Fruit fly (Drosophila melanogaster) whole organism, adult: Measurements from ENCODE around the gene TwdlX.

ENCODE experiments used
- CG11617 ChIP-seq: fragments of 200-800 bp; sonication (Bioruptor generic); optimal IDR thresholded peaks from 2 replicates; lab custom pipeline; 2017; ENCODE audit warnings: mild to moderate bottlenecking, missing biosample characterization, missing genetic modification reagents, missing genetic modification characterization
- CG12768 ChIP-seq: fragments of 200-800 bp; sonication (Bioruptor generic); optimal IDR thresholded peaks from 2 replicates; lab custom pipeline; 2017; ENCODE audit warnings: missing biosample characterization, missing genetic modification characterization, mild to moderate bottlenecking, moderate library complexity, missing genetic modification reagents
- CG14711 ChIP-seq: fragments of 200-800 bp; sonication (Bioruptor generic); optimal IDR thresholded peaks from 2 replicates; lab custom pipeline; 2018; ENCODE audit warnings: missing biosample characterization, mild to moderate bottlenecking, missing genetic modification characterization, moderate library complexity
- CG1620 ChIP-seq: fragments of 200-800 bp; sonication (Bioruptor generic); optimal IDR thresholded peaks from 2 replicates; lab custom pipeline; 2016; ENCODE audit warnings: missing biosample characterization, missing genetic modification characterization
- CG33017 ChIP-seq: fragments of 200-800 bp; sonication (Bioruptor generic); optimal IDR thresholded peaks from 2 replicates; lab custom pipeline; 2018; ENCODE audit warnings: missing biosample characterization, mild to moderate bottlenecking, missing genetic modification characterization, moderate library complexity
- CG5204 ChIP-seq: fragments of 200-800 bp; sonication (Bioruptor generic); optimal IDR thresholded peaks from 2 replicates; lab custom pipeline; 2016; ENCODE audit warnings: missing biosample characterization, missing genetic modification characterization
- CG7045 ChIP-seq: fragments of 200-800 bp; sonication (Bioruptor generic); optimal IDR thresholded peaks from 2 replicates; lab custom pipeline; 2017; ENCODE audit warnings: missing biosample characterization, mild to moderate bottlenecking, missing genetic modification characterization
- CG7101 ChIP-seq: fragments of 200-800 bp; sonication (Bioruptor generic); optimal IDR thresholded peaks from 2 replicates; lab custom pipeline; 2018; ENCODE audit warnings: missing biosample characterization, mild to moderate bottlenecking, missing genetic modification characterization, moderate library complexity
- Clk ChIP-seq: fragments of 200-800 bp; sonication (Bioruptor generic); optimal IDR thresholded peaks from 2 replicates; lab custom pipeline; 2017; ENCODE audit warnings: missing biosample characterization, missing genetic modification characterization
- Crg-1 ChIP-seq: fragments of 200-800 bp; sonication (Bioruptor generic); optimal IDR thresholded peaks from 2 replicates; lab custom pipeline; 2016; ENCODE audit warnings: missing biosample characterization, missing genetic modification characterization
- Hr96 ChIP-seq: fragments of 200-800 bp; sonication (Bioruptor generic); optimal IDR thresholded peaks from 2 replicates; lab custom pipeline; 2016; ENCODE audit warnings: missing biosample characterization, missing genetic modification characterization
- Mnt ChIP-seq: fragments of 200-800 bp; sonication (Bioruptor generic); optimal IDR thresholded peaks from 2 replicates; lab custom pipeline; 2016; ENCODE audit warnings: missing biosample characterization, mild to moderate bottlenecking, missing genetic modification characterization
- bab1 ChIP-seq: fragments of 200-800 bp; sonication (Bioruptor generic); optimal IDR thresholded peaks from 3 replicates; lab custom pipeline; 2019; ENCODE audit warnings: missing biosample characterization, mild to moderate bottlenecking, missing genetic modification characterization, moderate library complexity
- cic ChIP-seq: fragments of 200-800 bp; sonication (Bioruptor generic); optimal IDR thresholded peaks from 2 replicates; lab custom pipeline; 2017; ENCODE audit warnings: missing biosample characterization, mild to moderate bottlenecking, missing genetic modification characterization, moderate library complexity
- cnc ChIP-seq, 2 experiments: fragments of >200 bp; optimal IDR thresholded peaks; 2 replicates each; lab custom pipeline; 2017
- kay ChIP-seq: fragments of 200-800 bp; sonication (Bioruptor generic); peaks from one replicate; lab custom pipeline; 2016; ENCODE audit warnings: missing biosample characterization, missing genetic modification characterization, borderline replicate concordance
- ovo ChIP-seq: fragments of 200-800 bp; sonication (Bioruptor generic); optimal IDR thresholded peaks from 2 replicates; lab custom pipeline; 2016; ENCODE audit warnings: missing biosample characterization, missing genetic modification characterization
- pad ChIP-seq: fragments of 200-800 bp; sonication (Bioruptor generic); optimal IDR thresholded peaks from 3 replicates; lab custom pipeline; 2017; ENCODE audit warnings: missing biosample characterization, missing genetic modification characterization, mild to moderate bottlenecking, moderate library complexity, missing genetic modification reagents
- tj ChIP-seq: fragments of 200-800 bp; sonication (Bioruptor generic); optimal IDR thresholded peaks from 3 replicates; lab custom pipeline; 2017; ENCODE audit warnings: missing biosample characterization, mild to moderate bottlenecking, missing genetic modification characterization, moderate library complexity
- toe ChIP-seq: fragments of 200-800 bp; sonication (Bioruptor generic); optimal IDR thresholded peaks from 2 replicates; lab custom pipeline; 2016; ENCODE audit warnings: missing biosample characterization, missing genetic modification characterization

TwdlX gene

DNA sequence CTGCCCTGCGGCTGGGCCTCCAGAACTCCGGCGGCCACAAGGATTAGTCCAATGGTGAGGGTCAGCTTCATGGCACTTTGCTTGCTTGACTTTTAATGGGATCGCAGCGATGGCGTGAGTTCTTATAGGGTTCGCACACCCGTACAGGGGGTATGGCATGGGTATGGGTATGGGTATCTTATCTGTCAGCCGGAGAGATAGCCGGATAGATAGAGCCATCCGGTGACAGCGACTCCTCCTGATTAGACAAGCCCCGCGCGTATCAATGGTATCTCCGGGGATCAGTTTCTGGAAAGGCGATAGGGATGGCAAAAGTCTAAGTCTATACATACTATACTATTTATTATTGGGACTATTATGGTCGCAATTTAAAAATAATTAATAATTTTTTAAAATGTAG lies 24.1 kb upstream of the TwdlX start, which contains the start of gene CG9672:
TSS of gene CG9672 (minus strand) at position 101 of the 400 bp plus-strand sequence.
- no peak for TF ChIP-seq CG1620 (GFP tag; lab: Kevin White, UChicago)
- TF ChIP-seq Clk = no peak
- no peak for TF ChIP-seq CG12768
- no peak for TF ChIP-seq CG14711 (tag; lab: Kevin White, UChicago)
- TF ChIP-seq toe (GFP tag; lab: Kevin White, UChicago) = no peak
- no peak for TF ChIP-seq bab1 (GFP tag; lab: Kevin White, UChicago)
- TF ChIP-seq cic (GFP tag; lab: Kevin White, UChicago) = no peak
- TF ChIP-seq CG7045 (GFP tag; lab: Kevin White, UChicago) = no peak
- TF ChIP-seq ovo (GFP tag; lab: Kevin White, UChicago) = no peak
- TF ChIP-seq kay (GFP tag; lab: Kevin White, UChicago) = no peak
- no peak for TF ChIP-seq CG7101 (tag; lab: Kevin White, UChicago)
- TF ChIP-seq cnc (optimal IDR thresholded peaks at IDR 0.05; lab: Kevin White, UChicago) = no peak
- TF ChIP-seq CG33017 (tag; lab: Kevin White, UChicago) = no peak
- TF ChIP-seq tj (GFP tag; lab: Kevin White, UChicago) = no peak

DNA sequence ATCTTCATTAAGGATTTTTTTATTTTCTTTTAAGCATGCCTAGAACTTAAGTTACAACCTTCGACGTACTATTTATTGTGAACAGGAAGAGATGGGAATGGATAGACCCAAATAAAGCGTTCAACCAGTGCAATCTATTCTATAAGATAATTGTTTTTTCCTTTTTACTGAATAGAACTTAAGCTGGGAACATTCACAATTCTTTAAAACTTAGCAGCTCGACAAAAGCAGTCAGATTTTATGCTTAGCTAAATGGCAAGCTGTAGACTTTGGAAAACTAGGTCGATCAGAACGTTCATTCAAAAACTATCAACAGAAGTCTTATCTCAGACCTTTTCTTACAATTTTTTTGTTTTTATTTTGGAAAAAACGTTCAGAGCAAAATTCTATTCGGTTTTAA lies 19.9 kb upstream of the TwdlX start, which contains the start of gene CG13008:
TSS of gene CG13008 (plus strand) at position 301 of the 400 bp plus-strand sequence.
- TF ChIP-seq Clk = no peak
- no peak for TF ChIP-seq CG7101 (tag; lab: Kevin White, UChicago)
- no peak for TF ChIP-seq CG33017 (tag; lab: Kevin White, UChicago)
- TF ChIP-seq CG12768 = no peak
- no peak for TF ChIP-seq cnc (optimal IDR thresholded peaks at IDR 0.05; lab: Kevin White, UChicago)
- no peak for TF ChIP-seq Mnt (GFP tag; lab: Kevin White, UChicago)
- no peak for TF ChIP-seq Crg-1 (GFP tag; lab: Kevin White, UChicago)
- no peak for TF ChIP-seq pad (GFP tag; lab: Kevin White, UChicago)
- no peak for TF ChIP-seq CG7045 (GFP tag; lab: Kevin White, UChicago)
- no peak for TF ChIP-seq Hr96 (GFP tag; lab: Kevin White, UChicago)
- no peak for TF ChIP-seq kay (GFP tag; lab: Kevin White, UChicago)
- no peak for TF ChIP-seq CG1620 (GFP tag; lab: Kevin White, UChicago)

DNA sequence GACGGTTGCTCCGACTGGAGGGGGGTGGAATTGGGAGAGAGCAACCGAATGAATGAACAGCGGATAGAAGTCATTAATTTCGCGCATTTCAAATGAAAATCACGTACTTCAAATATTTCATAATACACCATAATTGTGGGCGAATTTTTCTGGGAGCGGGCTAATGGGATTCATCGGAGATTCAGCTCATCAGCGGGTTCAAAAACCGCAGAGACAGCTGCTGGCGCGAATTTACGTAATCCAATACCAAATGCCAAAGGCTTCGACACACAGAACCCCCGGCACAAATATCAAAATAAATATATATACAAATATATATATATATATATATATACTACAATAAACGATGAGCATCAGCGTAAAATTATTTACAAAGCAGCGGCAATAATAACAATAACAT lies 14.2 kb upstream of the TwdlX start:
- TF ChIP-seq CG12768 = no peak
- no peak for TF ChIP-seq Mnt (GFP tag; lab: Kevin White, UChicago)

DNA sequence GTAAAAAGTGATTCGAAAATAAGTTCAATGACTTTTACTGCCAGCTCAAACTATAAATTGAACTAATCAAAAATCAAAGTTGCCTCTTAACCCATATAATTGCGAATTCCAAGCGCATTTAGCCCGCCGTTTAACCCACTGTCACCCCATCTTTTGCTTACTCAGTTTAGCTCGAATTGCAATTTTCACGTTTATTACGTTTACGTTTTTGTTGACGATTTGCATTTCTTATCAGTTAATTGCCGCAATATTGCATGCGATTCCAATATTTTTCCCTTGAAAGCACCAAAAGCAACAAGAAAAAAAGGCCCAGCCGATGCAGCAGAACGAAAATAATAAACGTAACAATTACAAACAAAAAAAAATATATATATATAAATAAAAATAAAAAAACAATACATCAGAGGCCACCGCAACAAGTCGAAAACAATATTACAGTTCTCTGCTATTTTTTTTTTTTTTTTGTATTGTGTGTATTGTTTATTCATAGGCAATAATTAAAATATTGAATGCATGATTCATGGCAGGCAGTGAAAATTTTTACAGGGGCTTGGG lies 12.6 kb upstream of the TwdlX start:
- TF ChIP-seq CG33017 (tag; lab: Kevin White, UChicago) (peak; percentile 5), cic (GFP tag; lab: Kevin White, UChicago) (peak; percentile 37), tj (GFP tag; lab: Kevin White, UChicago) (peak; percentile 98), CG11617 (GFP tag; lab: Kevin White, UChicago) (no peak)

DNA sequence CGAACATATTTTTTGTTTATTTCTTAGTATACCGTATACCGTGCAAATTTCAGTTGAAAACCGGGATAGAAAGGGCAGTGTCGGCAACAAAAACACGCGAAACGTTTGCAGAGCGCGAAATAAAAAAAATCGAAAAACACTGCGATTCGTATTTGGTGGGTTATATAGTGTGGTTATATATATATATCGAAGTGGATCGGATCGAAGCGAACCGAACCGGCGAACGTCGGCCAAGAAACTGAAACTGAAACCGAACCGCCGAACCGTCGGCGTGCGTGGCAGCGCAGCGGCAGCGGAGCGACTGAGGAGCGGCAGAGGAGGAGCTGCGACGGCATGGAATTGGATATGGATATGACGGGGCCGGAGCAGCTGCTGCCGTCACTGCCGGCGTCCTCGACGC lies 9.7 kb upstream of the TwdlX start, which contains the start of the genes CG32572 and CG34325:
TSS of gene CG32572 (plus strand) at position 16 of the 400 bp plus-strand sequence.
TSS of gene CG34325 (minus strand) at position 244 of the 400 bp plus-strand sequence.
- TF ChIP-seq tj (GFP tag; lab: Kevin White, UChicago) (peak; percentile 74), bab1 (GFP tag; lab: Kevin White, UChicago) (peak; percentile 1), CG5204 (no peak)

DNA sequence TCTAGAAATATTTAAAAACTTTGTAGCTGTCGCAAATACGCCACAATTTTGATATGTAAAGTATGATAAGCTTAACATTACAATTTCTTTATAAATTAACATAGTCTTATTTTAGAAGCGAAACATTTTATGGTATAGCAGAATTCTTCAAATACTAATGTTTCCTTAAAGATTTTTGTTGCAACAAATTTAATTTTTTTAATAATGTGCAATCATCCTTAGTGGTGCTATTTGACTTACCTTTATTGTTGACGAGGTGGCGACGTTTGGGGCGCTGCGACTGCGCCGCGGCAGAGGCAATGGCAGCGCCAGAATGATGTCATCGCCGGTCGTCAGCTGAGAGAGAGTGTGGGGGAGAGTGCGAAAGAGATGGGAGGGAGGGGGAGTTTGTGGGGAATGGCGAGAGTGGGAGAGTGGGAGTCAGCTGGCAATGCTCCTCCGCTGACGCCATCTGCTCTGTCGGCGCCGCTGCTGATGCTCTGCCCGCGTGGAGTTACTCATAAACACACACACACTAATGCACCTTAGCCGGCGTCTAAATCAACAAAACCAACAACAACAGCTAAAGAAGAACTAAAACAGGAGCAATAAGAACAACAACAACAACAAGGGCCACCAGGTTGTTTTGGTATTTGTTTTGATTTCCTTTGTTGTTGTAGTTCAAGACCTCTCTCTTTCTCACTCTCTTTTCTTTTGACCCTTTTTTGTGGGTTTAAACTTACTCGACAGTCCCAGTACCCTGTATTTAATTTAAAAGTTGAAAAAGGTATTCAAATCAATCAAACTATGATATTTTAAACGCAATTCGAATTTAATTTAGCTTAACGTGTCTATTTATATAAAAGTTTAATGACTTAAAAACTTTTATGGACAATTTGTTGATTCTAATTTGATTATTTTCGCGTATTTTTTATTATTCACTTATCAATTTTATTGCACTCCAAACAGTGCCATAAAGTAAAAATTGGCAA lies 7.4 kb upstream of the TwdlX start:
- TF ChIP-seq kay (GFP tag; lab: Kevin White, UChicago) = no peak
- TF ChIP-seq pad (GFP tag; lab: Kevin White, UChicago) = peak; percentile 63
- peak; percentile 32 for TF ChIP-seq CG11617 (GFP tag; lab: Kevin White, UChicago)
- peak; percentile 5 for TF ChIP-seq toe (GFP tag; lab: Kevin White, UChicago)
- TF ChIP-seq cnc (optimal IDR thresholded peaks at IDR 0.05; lab: Kevin White, UChicago) = no peak
- TF ChIP-seq CG5204 = peak; percentile 21
- peak; percentile 43 for TF ChIP-seq bab1 (GFP tag; lab: Kevin White, UChicago)
- TF ChIP-seq CG7101 (tag; lab: Kevin White, UChicago) = peak; percentile 52
- peak; percentile 22 for TF ChIP-seq CG33017 (tag; lab: Kevin White, UChicago)

DNA sequence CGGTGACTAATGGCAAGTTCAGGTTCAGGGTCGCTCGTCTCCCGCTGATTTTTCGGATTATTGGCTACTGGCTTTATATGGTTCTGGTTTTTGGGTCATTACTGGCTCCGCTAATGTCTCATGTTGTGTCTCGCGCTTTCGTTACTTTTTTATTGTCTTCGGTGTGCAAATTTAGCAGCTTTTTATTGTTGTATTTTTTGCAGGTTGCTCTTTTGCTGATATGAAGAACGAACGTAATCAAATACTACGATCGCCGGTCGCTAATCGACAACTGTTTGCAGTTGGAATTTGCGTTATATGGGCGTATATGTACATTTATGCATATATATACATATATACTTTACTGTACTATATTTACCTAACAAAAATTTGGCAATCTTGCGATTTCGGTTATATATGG lies 6.3 kb upstream of the TwdlX start:
- TF ChIP-seq tj (GFP tag; lab: Kevin White, UChicago) = peak; percentile 93
- TF ChIP-seq CG5204 = no peak
- TF ChIP-seq bab1 (GFP tag; lab: Kevin White, UChicago) = peak; percentile 3
- TF ChIP-seq CG7101 (tag; lab: Kevin White, UChicago) = no peak
- no peak for TF ChIP-seq pad (GFP tag; lab: Kevin White, UChicago)
